Worm (Caenorhabditis elegans) whole organism, L1 larva: ENCODE data around the gene sop-2.

ENCODE experiments used
- alr-1 ChIP-seq: fragments of 200-800 bp; sonication (Bioruptor generic); optimal IDR thresholded peaks from 2 replicates; lab custom pipeline; 2018; ENCODE audit warnings: borderline replicate concordance, mild to moderate bottlenecking, missing genetic modification characterization, missing compliant biosample characterization
- mef-2 ChIP-seq: fragments of 150-350 bp; optimal IDR thresholded peaks from 2 replicates; lab custom pipeline; 2014; ENCODE audit warnings: missing biosample characterization, missing genetic modification characterization
- nhr-19 ChIP-seq: fragments of 200-800 bp; sonication (Bioruptor generic); conservative IDR thresholded peaks from 2 replicates; pipeline ENCODE4 v1.3.6; 2022; ENCODE audit warnings: missing genetic modification characterization, missing compliant biosample characterization
- nhr-237 ChIP-seq: fragments of 150-350 bp; optimal IDR thresholded peaks from 2 replicates; lab custom pipeline; 2014; ENCODE audit warnings: missing biosample characterization, missing genetic modification characterization
- pqm-1 ChIP-seq: sonication (generic microtip); optimal IDR thresholded peaks from 3 replicates; lab custom pipeline; 2017; ENCODE audit warnings: missing biosample characterization, missing genetic modification characterization
- snpc-4 ChIP-seq: fragments of 150-350 bp; optimal IDR thresholded peaks from 2 replicates; lab custom pipeline; 2014; ENCODE audit warnings: missing biosample characterization, missing genetic modification characterization
- sptf-1 ChIP-seq: fragments of 150-350 bp; optimal IDR thresholded peaks from 2 replicates; lab custom pipeline; 2014; ENCODE audit warnings: missing biosample characterization, missing genetic modification characterization
- unc-62 ChIP-seq: fragments of 150-350 bp; optimal IDR thresholded peaks from 2 replicates; lab custom pipeline; 2014; ENCODE audit warnings: missing biosample characterization, missing genetic modification reagents, missing genetic modification characterization

DNA sequence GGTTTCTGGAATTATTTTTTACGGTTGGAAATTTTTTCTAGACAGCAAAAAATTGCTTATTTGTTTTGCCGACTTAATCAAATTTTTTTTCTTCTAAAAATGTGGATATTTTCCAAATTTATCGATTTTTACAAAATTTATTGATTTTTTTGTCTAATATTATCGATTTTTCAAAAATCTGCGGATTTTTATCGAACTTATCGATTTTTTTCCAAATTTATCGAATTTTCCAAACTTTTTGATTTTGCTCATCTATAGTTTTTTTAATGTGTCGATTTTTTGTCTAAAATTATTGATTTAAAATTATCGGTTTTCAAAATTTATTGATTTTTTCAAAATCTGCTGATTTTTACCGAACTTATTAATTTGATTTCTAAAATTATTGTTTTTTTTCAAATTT lies 54.4 kb downstream of the sop-2 start:
- TF ChIP-seq unc-62 (GFP tag; lab: Kevin White, UChicago) (no peak), snpc-4 (no peak), sptf-1 (tag; lab: Kevin White, UChicago) (no peak), nhr-19 (GFP tag; lab: Robert Waterston, UW) (no peak), alr-1 (no peak), nhr-237 (no peak), mef-2 (no peak), pqm-1 (tag; lab: Kevin White, UChicago) (no peak)
